Worm (Caenorhabditis elegans) whole organism, L2 larva: Measurements from ENCODE around the gene lars-1.

Experiments
- F13H6.1 ChIP-seq: sonication (generic microtip); optimal IDR thresholded peaks from 2 replicates; lab custom pipeline; 2016; ENCODE audit warnings: missing genetic modification characterization, missing compliant biosample characterization
- R02D3.7 ChIP-seq: fragments of 150-350 bp; optimal IDR thresholded peaks from 2 replicates; lab custom pipeline; 2014; ENCODE audit warnings: missing biosample characterization, missing genetic modification characterization
- ZK546.5 ChIP-seq: sonication (generic microtip); optimal IDR thresholded peaks from 2 replicates; lab custom pipeline; 2017; ENCODE audit warnings: missing biosample characterization, missing genetic modification characterization
- aly-2 ChIP-seq: fragments of 150-350 bp; optimal IDR thresholded peaks from 2 replicates; lab custom pipeline; 2014; ENCODE audit warnings: missing biosample characterization, missing genetic modification characterization
- ama-1 ChIP-seq: fragments of 150-350 bp; optimal IDR thresholded peaks from 2 replicates; lab custom pipeline; 2018; ENCODE audit warnings: inconsistent platforms
- elt-3 ChIP-seq: sonication (generic microtip); optimal IDR thresholded peaks from 2 replicates; lab custom pipeline; 2017; ENCODE audit warnings: missing biosample characterization, missing genetic modification characterization
- lin-11 ChIP-seq: fragments of 150-350 bp; sonication (generic microtip); optimal IDR thresholded peaks from 2 replicates; lab custom pipeline; 2014; ENCODE audit warnings: missing biosample characterization, missing genetic modification characterization, inconsistent platforms, mixed read lengths
- lsy-2 ChIP-seq, 2 experiments: fragments of 150-350 bp in 1 of 2; sonication (generic microtip) in 1 of 2; optimal IDR thresholded peaks; 2 replicates each; lab custom pipeline; 2014 to 2017; ENCODE audit warnings: missing biosample characterization in 2 of 2, missing genetic modification characterization in 2 of 2
- nhr-10 ChIP-seq: sonication (generic microtip); optimal IDR thresholded peaks from 2 replicates; lab custom pipeline; 2017; ENCODE audit warnings: missing biosample characterization, missing genetic modification characterization
- nhr-11 ChIP-seq: fragments of 150-350 bp; optimal IDR thresholded peaks from 2 replicates; lab custom pipeline; 2014; ENCODE audit warnings: missing biosample characterization, missing genetic modification characterization
- snpc-4 ChIP-seq: fragments of 150-350 bp; optimal IDR thresholded peaks from 2 replicates; lab custom pipeline; 2014; ENCODE audit warnings: missing biosample characterization, missing genetic modification characterization
- unc-39 ChIP-seq: fragments of 150-350 bp; optimal IDR thresholded peaks from 2 replicates; lab custom pipeline; 2014; ENCODE audit warnings: missing biosample characterization, missing genetic modification characterization
- unc-55 ChIP-seq: fragments of 150-350 bp; sonication (generic microtip); optimal IDR thresholded peaks from 3 replicates; lab custom pipeline; 2014; ENCODE audit warnings: missing biosample characterization, missing genetic modification reagents, missing genetic modification characterization
- unc-62 ChIP-seq: fragments of 150-350 bp; optimal IDR thresholded peaks from 2 replicates; lab custom pipeline; 2014; ENCODE audit warnings: missing biosample characterization, missing genetic modification reagents, missing genetic modification characterization

ce11 chrIII:4204964-4205363 is 18.4 kb upstream of the lars-1 start:
- TF ChIP-seq F13H6.1 (tag; lab: Kevin White, UChicago): no peak
- TF ChIP-seq elt-3 (tag; lab: Kevin White, UChicago): no peak
- no peak for TF ChIP-seq ZK546.5
- TF ChIP-seq unc-55: no peak
- TF ChIP-seq R02D3.7: no peak
- no peak for TF ChIP-seq ama-1 (lab: Kevin White, UChicago)
- no peak for TF ChIP-seq lsy-2 (tag; optimal IDR thresholded peaks at IDR 0.05; lab: Kevin White, UChicago)
- no peak for TF ChIP-seq snpc-4 (tag; lab: Kevin White, UChicago)
- no peak for TF ChIP-seq aly-2 (tag; lab: Kevin White, UChicago)
- TF ChIP-seq unc-39 (tag; lab: Kevin White, UChicago): no peak
- no peak for TF ChIP-seq nhr-10 (tag; lab: Kevin White, UChicago)
- TF ChIP-seq nhr-11: no peak
- no peak for TF ChIP-seq unc-62 (GFP tag; lab: Kevin White, UChicago)
- no peak for TF ChIP-seq lin-11 (tag; lab: Kevin White, UChicago)
